Worm (Caenorhabditis elegans) whole organism, L4/young adult: ENCODE data around the gene Y39A1A.3.

Experiments
- W03F9.2 ChIP-seq: fragments of 150-350 bp; optimal IDR thresholded peaks from 2 replicates; lab custom pipeline; 2014; ENCODE audit warnings: missing biosample characterization, missing genetic modification characterization
- dao-5 ChIP-seq: sonication (generic microtip); optimal IDR thresholded peaks from 2 replicates; lab custom pipeline; 2016; ENCODE audit warnings: missing genotype, missing genetic modification characterization, moderate library complexity, missing compliant biosample characterization
- him-1 ChIP-seq: sonication (generic microtip); optimal IDR thresholded peaks from 2 replicates; lab custom pipeline; 2016; ENCODE audit warnings: missing genotype, missing genetic modification reagents, missing genetic modification characterization, missing compliant biosample characterization

DNA sequence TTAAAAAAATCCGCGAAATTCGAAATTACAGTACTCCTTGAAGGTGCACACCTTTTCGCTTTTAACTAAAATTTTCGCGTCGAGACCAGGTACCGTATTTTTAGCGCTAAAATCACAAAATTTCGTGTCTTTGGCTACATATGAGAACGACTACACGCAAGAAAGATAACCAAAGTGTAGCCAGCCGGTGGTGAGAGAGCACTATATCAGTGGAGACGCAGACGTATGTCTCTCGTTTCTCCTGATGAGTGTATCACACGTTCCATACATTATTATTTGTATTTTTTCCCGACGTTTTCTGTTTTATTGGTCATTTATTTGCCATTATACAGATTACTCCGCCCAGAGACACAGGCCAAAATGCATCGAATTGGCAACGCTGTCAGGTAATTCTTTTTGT lies 30.4 kb downstream of the Y39A1A.3 start, which contains the start of gene acdh-11:
- no peak for TF ChIP-seq him-1 (tag; lab: Kevin White, UChicago)
- no peak for TF ChIP-seq dao-5 (tag; lab: Kevin White, UChicago)
- no peak for TF ChIP-seq W03F9.2 (tag; lab: Kevin White, UChicago)
